Worm (Caenorhabditis elegans) whole organism, midembryonic: Measurements from ENCODE around the gene C15H9.3.

Experiments
- T22C8.4 ChIP-seq: fragments of 200-800 bp; sonication (Bioruptor generic); IDR thresholded peaks from 2 replicates; pipeline ENCODE4 v1.3.6; 2022; ENCODE audit warnings: missing genetic modification characterization, missing compliant biosample characterization
- cog-1 ChIP-seq: sonication (generic microtip); optimal IDR thresholded peaks from 2 replicates; lab custom pipeline; 2016; ENCODE audit warnings: missing genetic modification characterization, missing compliant biosample characterization
- flt-1 ChIP-seq: fragments of 200-800 bp; sonication (Bioruptor generic); IDR thresholded peaks from 2 replicates; pipeline ENCODE4 v1.3.6; 2022; ENCODE audit warnings: missing genetic modification characterization, missing compliant biosample characterization
- klf-2 ChIP-seq: fragments of 200-800 bp; sonication (Bioruptor generic); conservative IDR thresholded peaks from 2 replicates; pipeline ENCODE4 v1.3.6; 2022; ENCODE audit warnings: missing genetic modification reagents, missing genetic modification characterization, missing compliant biosample characterization
- med-1 ChIP-seq: sonication (generic microtip); optimal IDR thresholded peaks from 2 replicates; lab custom pipeline; 2017; ENCODE audit warnings: missing genetic modification characterization, mild to moderate bottlenecking, missing compliant biosample characterization, antibody characterized with exemption, missing genetic modification reagents; ENCODE audit not compliant: insufficient read depth
- ref-1 ChIP-seq: fragments of 200-800 bp; sonication (Bioruptor generic); conservative IDR thresholded peaks from 2 replicates; pipeline ENCODE4 v1.3.6; 2022; ENCODE audit warnings: missing genetic modification reagents, missing genetic modification characterization, missing compliant biosample characterization
- tab-1 ChIP-seq: fragments of 200-800 bp; sonication (Bioruptor generic); IDR thresholded peaks from 2 replicates; pipeline ENCODE4 v1.3.6; 2022; ENCODE audit warnings: missing genetic modification characterization, missing compliant biosample characterization
- ztf-23 ChIP-seq: fragments of 200-800 bp; sonication (Bioruptor generic); IDR thresholded peaks from 2 replicates; pipeline ENCODE4 v1.3.6; 2022; ENCODE audit warnings: missing genetic modification reagents, missing genetic modification characterization, missing compliant biosample characterization
- ztf-29 ChIP-seq: fragments of 200-800 bp; sonication (Bioruptor generic); IDR thresholded peaks from 2 replicates; pipeline ENCODE4 v1.3.6; 2022; ENCODE audit warnings: missing genetic modification reagents, missing genetic modification characterization, missing compliant biosample characterization

The C15H9.3 gene

ce11 chrX:6145921-6146320 lies 30.3 kb downstream of the C15H9.3 start:
- no peak for TF ChIP-seq klf-2 (GFP tag; lab: Robert Waterston, UW)
- TF ChIP-seq ztf-23 = no peak
- TF ChIP-seq flt-1 (GFP tag; lab: Robert Waterston, UW) = no peak
- TF ChIP-seq ref-1 = no peak
- no peak for TF ChIP-seq med-1 (GFP tag; lab: Kevin White, UChicago)
- TF ChIP-seq ztf-29 = no peak
- TF ChIP-seq tab-1 (GFP tag; lab: Robert Waterston, UW) = no peak

ce11 chrX:6150449-6150848 lies 34.8 kb downstream of the C15H9.3 start, which contains the start of gene tag-275:
Gene tag-275 (minus strand): TSS chrX:6150549.
- TF ChIP-seq cog-1 (tag; lab: Kevin White, UChicago) = no peak
- TF ChIP-seq med-1 (GFP tag; lab: Kevin White, UChicago) = no peak
- TF ChIP-seq tab-1 (GFP tag; lab: Robert Waterston, UW) = no peak
- TF ChIP-seq T22C8.4 = no peak
- TF ChIP-seq ztf-23 = no peak
- TF ChIP-seq ref-1 = no peak
- no peak for TF ChIP-seq flt-1 (GFP tag; lab: Robert Waterston, UW)
- TF ChIP-seq ztf-29 = no peak
- TF ChIP-seq klf-2 (GFP tag; lab: Robert Waterston, UW) = no peak

DNA sequence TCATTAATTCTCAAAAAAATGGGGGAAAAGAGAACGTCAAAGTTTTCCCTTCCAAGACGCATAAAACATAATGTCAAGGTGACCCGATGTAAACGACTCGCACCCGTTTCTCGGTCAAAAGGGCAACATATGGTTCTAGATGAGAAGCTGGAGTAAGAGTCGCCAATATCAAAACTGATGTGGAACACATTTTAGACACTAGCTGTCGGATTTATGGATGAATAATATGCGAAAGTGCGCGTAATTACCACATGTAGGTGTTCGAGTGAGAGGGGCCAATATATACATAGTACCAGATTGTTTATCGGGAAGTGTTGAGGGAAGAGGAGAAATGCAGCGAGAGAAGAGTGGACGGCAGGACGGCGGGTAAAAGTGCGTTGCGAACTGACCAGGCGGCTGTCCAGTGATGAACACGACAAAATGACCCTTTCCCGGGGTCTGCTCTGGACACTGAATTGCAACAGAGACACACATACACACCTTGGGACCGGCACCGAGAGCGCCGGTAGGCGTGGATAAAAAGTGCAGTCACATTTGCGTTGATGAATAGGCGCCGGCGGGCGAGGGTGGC lies 35.4 kb downstream of the C15H9.3 start:
- TF ChIP-seq klf-2 (GFP tag; lab: Robert Waterston, UW) (no peak), ztf-29 (no peak), T22C8.4 (no peak)

DNA sequence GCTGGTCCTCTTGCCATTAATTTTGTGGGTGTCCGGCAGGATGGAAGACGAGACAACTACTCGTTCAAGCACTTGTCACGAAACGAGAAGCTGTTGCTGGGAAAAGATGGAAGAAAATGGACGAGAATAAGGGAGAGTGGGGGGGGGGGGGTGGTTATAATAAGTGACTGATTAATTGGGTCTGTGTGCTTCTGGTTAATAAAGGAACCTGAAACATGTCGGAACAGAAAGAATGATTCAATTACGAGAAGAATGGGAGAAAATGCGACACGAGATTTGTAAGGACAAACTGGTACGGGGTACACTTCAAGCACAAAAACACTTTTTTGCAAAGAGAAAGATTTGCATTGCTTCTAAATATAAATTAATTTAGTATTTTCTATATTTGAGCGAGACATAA lies 39.8 kb downstream of the C15H9.3 start:
- TF ChIP-seq med-1 (GFP tag; lab: Kevin White, UChicago) (no peak), T22C8.4 (no peak), ztf-29 (no peak), ref-1 (no peak), cog-1 (tag; lab: Kevin White, UChicago) (no peak), klf-2 (GFP tag; lab: Robert Waterston, UW) (no peak), ztf-23 (no peak), tab-1 (GFP tag; lab: Robert Waterston, UW) (no peak), flt-1 (GFP tag; lab: Robert Waterston, UW) (no peak)

DNA sequence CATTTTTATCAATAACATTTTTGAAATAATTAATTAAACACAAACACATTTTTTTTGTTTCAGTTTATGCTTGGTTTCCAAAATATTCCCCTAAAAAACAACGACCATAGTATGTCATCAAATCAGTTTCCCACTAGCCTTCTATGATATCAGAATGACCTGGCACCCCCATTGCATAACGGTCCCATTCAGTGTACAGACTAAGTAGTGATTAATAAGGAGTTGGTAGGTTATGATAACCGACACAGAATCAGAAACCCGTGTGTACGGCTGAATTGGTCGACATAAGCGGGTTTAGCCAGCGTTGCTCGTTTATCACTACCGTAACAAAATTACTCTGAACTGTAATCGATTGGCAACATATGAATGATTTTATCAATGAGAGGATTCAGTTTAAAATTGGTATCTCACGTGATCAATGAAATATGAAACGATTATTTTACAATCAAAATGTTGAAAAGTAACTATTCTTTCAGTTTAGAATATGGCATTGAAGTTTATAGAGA lies 41.9 kb downstream of the C15H9.3 start:
- TF ChIP-seq cog-1 (tag; lab: Kevin White, UChicago) = no peak
- no peak for TF ChIP-seq flt-1 (GFP tag; lab: Robert Waterston, UW)
- no peak for TF ChIP-seq ztf-29
- no peak for TF ChIP-seq tab-1 (GFP tag; lab: Robert Waterston, UW)

DNA sequence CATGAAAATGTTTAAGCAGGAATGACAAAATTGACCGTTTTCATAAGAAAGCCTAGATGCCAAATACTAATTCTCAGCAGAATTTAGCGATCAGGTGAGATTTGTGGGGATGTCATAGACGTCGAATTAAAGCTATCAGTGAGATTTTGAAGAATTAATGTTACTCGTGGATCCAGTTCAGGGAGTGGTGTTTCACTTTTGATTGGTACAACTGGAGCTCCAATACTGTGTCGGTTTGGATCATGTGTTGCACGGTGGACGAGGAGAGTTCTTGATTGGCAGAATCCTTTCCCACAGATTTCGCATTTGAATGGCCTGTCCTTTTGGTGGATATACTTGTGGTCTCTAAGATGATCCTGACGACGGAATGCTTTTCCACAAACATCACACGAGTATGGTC lies 44.0 kb downstream of the C15H9.3 start:
- TF ChIP-seq ztf-29 (no peak), ztf-23 (no peak), tab-1 (GFP tag; lab: Robert Waterston, UW) (no peak), cog-1 (tag; lab: Kevin White, UChicago) (no peak), flt-1 (GFP tag; lab: Robert Waterston, UW) (no peak), ref-1 (no peak), med-1 (GFP tag; lab: Kevin White, UChicago) (no peak), T22C8.4 (no peak), klf-2 (GFP tag; lab: Robert Waterston, UW) (no peak)

DNA sequence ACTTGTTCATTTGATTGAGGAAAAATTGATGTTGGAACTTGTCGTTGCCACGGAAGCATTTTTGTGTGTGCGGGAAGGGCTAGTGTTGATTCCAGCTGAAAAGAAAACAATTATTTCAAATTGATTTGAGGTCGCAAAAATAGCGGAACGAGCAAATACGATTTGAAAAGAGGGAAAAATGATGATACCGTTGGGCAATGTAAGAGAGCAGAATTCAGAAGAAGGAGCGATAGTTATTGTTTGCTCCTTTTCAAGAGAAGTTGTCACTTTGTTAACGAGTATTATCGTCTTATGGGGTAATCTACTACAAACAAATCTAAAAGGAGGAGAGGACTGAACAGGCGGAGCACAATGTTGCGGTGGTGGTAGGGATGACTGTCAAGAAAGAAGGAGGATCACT lies 44.8 kb downstream of the C15H9.3 start, which contains the start of gene odd-2:
Gene odd-2 (minus strand): TSS at position 101 of the 400 bp plus-strand sequence.
- TF ChIP-seq klf-2 (GFP tag; lab: Robert Waterston, UW) = no peak
- TF ChIP-seq tab-1 (GFP tag; lab: Robert Waterston, UW) = no peak
- TF ChIP-seq ztf-29 = no peak
- no peak for TF ChIP-seq ztf-23
- no peak for TF ChIP-seq cog-1 (tag; lab: Kevin White, UChicago)
- TF ChIP-seq flt-1 (GFP tag; lab: Robert Waterston, UW) = no peak
- no peak for TF ChIP-seq med-1 (GFP tag; lab: Kevin White, UChicago)
- no peak for TF ChIP-seq T22C8.4
- TF ChIP-seq ref-1 = no peak

ce11 chrX:6162037-6162436 lies 46.4 kb downstream of the C15H9.3 start:
- no peak for TF ChIP-seq med-1 (GFP tag; lab: Kevin White, UChicago)
- TF ChIP-seq ztf-29 = no peak
- no peak for TF ChIP-seq ztf-23
- no peak for TF ChIP-seq klf-2 (GFP tag; lab: Robert Waterston, UW)
- TF ChIP-seq tab-1 (GFP tag; lab: Robert Waterston, UW) = no peak
- no peak for TF ChIP-seq T22C8.4
- TF ChIP-seq flt-1 (GFP tag; lab: Robert Waterston, UW) = no peak
- no peak for TF ChIP-seq ref-1
- no peak for TF ChIP-seq cog-1 (tag; lab: Kevin White, UChicago)

- no peak for TF ChIP-seq tab-1 (GFP tag; lab: Robert Waterston, UW)
- TF ChIP-seq klf-2 (GFP tag; lab: Robert Waterston, UW) = no peak
- no peak for TF ChIP-seq ref-1
- no peak for TF ChIP-seq med-1 (GFP tag; lab: Kevin White, UChicago)
- TF ChIP-seq ztf-23 = no peak
- TF ChIP-seq ztf-29 = no peak
- TF ChIP-seq T22C8.4 = no peak
- TF ChIP-seq flt-1 (GFP tag; lab: Robert Waterston, UW) = no peak
- no peak for TF ChIP-seq cog-1 (tag; lab: Kevin White, UChicago)
Measured at ce11 chrX:6167376-6167775, 51.8 kb downstream of the C15H9.3 start.
